Fruit fly (Drosophila melanogaster) whole organism, larva: ENCODE results near the gene CG31676.

Source experiments
- noc ChIP-seq: fragments of 200-800 bp; sonication (Bioruptor generic); optimal IDR thresholded peaks from 3 replicates; lab custom pipeline; 2019; ENCODE audit warnings: missing biosample characterization, mild to moderate bottlenecking, missing genetic modification characterization, moderate library complexity

The CG31676 gene

dm6 chr2L:20824136-20824789 is 16.3 kb upstream of the CG31676 start:
- TF ChIP-seq noc (tag; lab: Kevin White, UChicago), result no peak

DNA sequence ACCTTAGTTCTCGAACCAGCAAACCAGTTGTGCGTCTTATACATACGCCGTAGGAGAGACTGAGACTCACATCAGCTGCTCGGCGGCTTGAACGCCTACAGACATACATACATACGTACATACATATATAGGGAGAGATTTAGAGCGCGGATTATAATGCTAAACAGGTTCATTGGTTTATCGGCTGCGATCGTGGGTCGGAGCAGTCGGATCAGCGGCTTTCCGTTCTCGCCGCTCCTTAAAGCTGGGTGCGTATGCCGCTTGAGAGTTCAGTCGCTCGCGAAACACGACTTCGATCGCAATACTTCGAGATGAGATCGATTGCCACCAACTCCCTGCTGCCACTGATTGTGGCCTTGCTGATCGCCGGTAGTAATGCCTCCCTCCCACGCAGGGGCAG is 15.3 kb upstream of the CG31676 start:
- peak; percentile 16 for TF ChIP-seq noc (tag; lab: Kevin White, UChicago)

dm6 chr2L:20826226-20826625 is 14.3 kb upstream of the CG31676 start:
- no peak for TF ChIP-seq noc (tag; lab: Kevin White, UChicago)

DNA sequence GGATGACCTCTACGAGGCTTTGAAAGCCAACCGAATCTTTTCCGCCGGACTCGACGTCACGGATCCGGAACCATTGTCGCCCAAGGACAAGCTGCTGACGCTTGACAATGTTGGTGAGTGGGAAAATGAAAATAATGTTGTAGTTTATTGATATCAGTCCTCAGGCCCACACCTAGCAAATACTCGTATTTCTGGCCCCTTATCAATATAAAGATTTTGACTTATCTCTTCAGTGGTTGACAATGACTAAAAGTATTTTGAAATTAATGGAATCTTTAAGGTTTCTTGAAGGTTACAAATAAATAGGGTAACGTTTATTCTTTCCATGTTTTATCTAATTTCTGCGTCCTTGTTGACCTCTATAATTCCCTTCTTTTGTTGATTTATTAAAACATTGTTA is 13.5 kb upstream of the CG31676 start:
- no peak for TF ChIP-seq noc (tag; lab: Kevin White, UChicago)

- no peak for TF ChIP-seq noc (tag; lab: Kevin White, UChicago)
These were observed 11.8 kb upstream of the CG31676 start for dm6 chr2L:20828701-20829100.

- no peak for TF ChIP-seq noc (tag; lab: Kevin White, UChicago)
These were observed 11.2 kb upstream of the CG31676 start, which contains the start of gene CG31673 for dm6 chr2L:20829309-20829708. Gene CG31673, plus strand, starts transcription at chr2L:20829609.

- TF ChIP-seq noc (tag; lab: Kevin White, UChicago), result peak; percentile 68
These were observed 10.7 kb upstream of the CG31676 start for dm6 chr2L:20829755-20830396.

- peak; percentile 48 for TF ChIP-seq noc (tag; lab: Kevin White, UChicago)
These were observed 9.5 kb upstream of the CG31676 start, which contains the start of gene CG31674 for dm6 chr2L:20831060-20831459. Gene CG31674, plus strand, starts transcription at chr2L:20831262.

DNA sequence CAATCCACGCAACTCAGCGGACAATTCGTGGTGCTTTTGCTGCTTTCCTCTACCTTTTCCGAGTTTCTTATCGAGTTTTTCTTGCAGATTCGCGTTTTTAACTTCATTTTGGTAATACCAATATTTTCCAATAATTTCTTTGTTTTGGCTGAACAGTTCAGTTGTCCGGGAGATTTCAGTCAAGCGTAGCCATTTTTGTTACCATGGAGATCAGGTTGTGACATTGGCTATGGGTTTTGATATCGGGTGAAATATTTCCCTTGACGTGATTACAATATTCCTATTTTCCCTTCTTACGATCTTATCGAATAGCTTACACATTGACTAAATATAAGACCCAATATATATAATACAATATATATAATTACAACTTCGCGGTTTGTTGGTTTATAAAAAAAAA is 5.0 kb upstream of the CG31676 start, which contains the start of gene Oseg5:
Gene Oseg5 (minus strand): TSS at position 340 of the 400 bp plus-strand sequence.
- no peak for TF ChIP-seq noc (tag; lab: Kevin White, UChicago)

DNA sequence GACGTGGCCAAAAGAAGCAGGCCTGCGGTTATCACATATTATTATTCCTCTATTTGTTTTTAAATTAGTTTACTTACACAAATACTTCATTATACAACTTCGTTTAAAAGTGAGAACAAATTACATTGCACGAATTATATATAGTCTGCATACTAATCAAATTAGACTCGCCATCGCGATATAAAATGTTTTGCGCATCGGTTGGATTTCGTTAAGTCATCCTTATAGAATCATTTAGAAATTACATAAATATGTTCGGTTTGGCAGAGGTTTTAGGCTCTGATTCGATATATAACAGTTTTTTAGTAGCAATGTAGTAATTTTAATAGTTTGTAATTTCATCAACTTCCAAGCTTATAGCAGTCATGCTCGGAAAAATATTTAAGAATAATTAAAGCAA is 2.7 kb upstream of the CG31676 start, which contains the start of gene Spn38F:
Gene Spn38F (minus strand): TSS at position 101 of the 400 bp plus-strand sequence.
- TF ChIP-seq noc (tag; lab: Kevin White, UChicago), result no peak

- no peak for TF ChIP-seq noc (tag; lab: Kevin White, UChicago)
These were observed 544 bp upstream of the CG31676 start for dm6 chr2L:20840006-20840405.

- TF ChIP-seq noc (tag; lab: Kevin White, UChicago), result no peak
These were observed 3.8 kb downstream of the CG31676 start for dm6 chr2L:20844381-20844780.

DNA sequence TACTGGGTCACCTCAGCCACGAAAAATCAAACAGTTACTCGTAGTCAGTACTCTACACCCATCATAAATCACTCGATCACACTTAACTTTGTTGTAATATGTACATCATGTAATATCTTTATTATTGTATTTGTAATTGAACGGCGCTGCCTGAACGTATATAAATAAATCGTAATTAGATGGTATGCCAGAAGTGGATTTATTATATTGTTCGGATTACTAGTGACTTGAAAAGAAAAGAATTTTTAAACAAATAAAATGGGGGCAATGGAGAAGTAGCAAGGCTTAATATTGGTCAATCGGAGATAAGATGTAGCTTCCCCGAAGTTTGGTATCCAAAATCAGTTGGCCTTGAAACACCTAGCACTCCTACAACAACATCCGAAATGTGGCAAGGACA is 8.4 kb downstream of the CG31676 start, which contains the start of gene CG14402:
Gene CG14402 (plus strand): TSS at position 301 of the 400 bp plus-strand sequence.
- no peak for TF ChIP-seq noc (tag; lab: Kevin White, UChicago)

dm6 chr2L:20851592-20851991 is 11.0 kb downstream of the CG31676 start:
- TF ChIP-seq noc (tag; lab: Kevin White, UChicago), result no peak

DNA sequence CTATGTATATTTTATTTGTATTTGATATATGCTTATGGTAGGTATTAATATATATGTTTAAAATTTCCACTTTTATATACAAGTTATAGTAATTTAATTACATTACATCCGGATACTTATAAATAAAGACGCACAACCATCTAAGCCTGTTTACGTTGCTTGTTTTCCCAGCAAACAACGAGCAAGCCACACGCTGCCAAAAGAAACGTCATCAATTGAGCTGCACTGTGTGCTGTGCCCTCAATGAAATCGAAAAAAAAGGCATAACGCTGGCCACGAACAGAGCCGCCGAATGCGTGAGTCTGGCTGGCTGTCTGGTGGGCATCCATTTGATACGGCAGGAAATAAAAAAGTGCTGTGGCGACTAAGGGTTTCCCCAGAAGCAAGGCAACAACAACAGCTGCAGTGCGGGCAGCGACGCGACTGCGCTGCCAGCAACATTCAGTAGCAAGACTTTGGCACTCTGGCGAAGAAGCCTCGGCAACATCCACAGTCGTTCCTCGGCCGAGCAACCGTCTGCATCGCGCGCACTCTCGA is 11.6 kb downstream of the CG31676 start, which contains the start of gene twit:
Gene twit (plus strand): TSS at position 487 of the 537 bp plus-strand sequence.
- TF ChIP-seq noc (tag; lab: Kevin White, UChicago), result no peak

- TF ChIP-seq noc (tag; lab: Kevin White, UChicago), result no peak
These were observed 17.2 kb downstream of the CG31676 start, which contains the start of gene CG14400 for dm6 chr2L:20857791-20858190. Gene CG14400, minus strand, starts transcription at chr2L:20857891.
